Fruit fly (Drosophila melanogaster) whole organism, embryonic: ENCODE data around the gene sbr.
A peak's percentile ranks its signal among the peaks of the same experiment; 100 is the strongest.

Source experiments
- CG10274 ChIP-seq: fragments of 200-800 bp; sonication (Bioruptor generic); optimal IDR thresholded peaks from 3 replicates; lab custom pipeline; 2017; ENCODE audit warnings: missing biosample characterization, mild to moderate bottlenecking, missing genetic modification characterization
- CG10654 ChIP-seq: fragments of 200-800 bp; sonication (Bioruptor generic); optimal IDR thresholded peaks from 2 replicates; lab custom pipeline; 2016; ENCODE audit warnings: missing biosample characterization, missing genetic modification characterization
- CG11085 ChIP-seq: fragments of 200-800 bp; sonication (Bioruptor generic); IDR thresholded peaks from 2 replicates; pipeline ENCODE4 v1.3.6; 2022; ENCODE audit warnings: missing biosample characterization, missing genetic modification characterization
- CG1233 ChIP-seq: fragments of 200-800 bp; sonication (Bioruptor generic); optimal IDR thresholded peaks from 4 replicates; lab custom pipeline; 2018; ENCODE audit warnings: missing biosample characterization, mild to moderate bottlenecking, missing genetic modification characterization
- CG13123 ChIP-seq: fragments of 200-800 bp; sonication (Bioruptor generic); optimal IDR thresholded peaks from 2 replicates; lab custom pipeline; 2016; ENCODE audit warnings: missing biosample characterization, missing genetic modification characterization
- CG17328 ChIP-seq: fragments of 200-800 bp; sonication (Bioruptor generic); IDR thresholded peaks from 2 replicates; pipeline ENCODE4 v1.3.6; 2022; ENCODE audit warnings: missing biosample characterization, missing genetic modification characterization
- CG17361 ChIP-seq: fragments of 200-800 bp; sonication (Bioruptor generic); IDR thresholded peaks from 3 replicates; pipeline ENCODE4 v1.3.6; 2022; ENCODE audit warnings: missing biosample characterization, missing genetic modification characterization
- CG17802 ChIP-seq: fragments of 200-800 bp; sonication (Bioruptor generic); optimal IDR thresholded peaks from 2 replicates; lab custom pipeline; 2018; ENCODE audit warnings: missing biosample characterization, mild to moderate bottlenecking, missing genetic modification characterization, moderate library complexity
- CG32532 ChIP-seq: fragments of 200-800 bp; sonication (Bioruptor generic); IDR thresholded peaks from 2 replicates; pipeline ENCODE4 v1.3.6; 2022; ENCODE audit warnings: missing biosample characterization, missing genetic modification characterization
- CG4328 ChIP-seq: fragments of 200-800 bp; sonication (Bioruptor generic); optimal IDR thresholded peaks from 3 replicates; lab custom pipeline; 2017; ENCODE audit warnings: missing biosample characterization, missing genetic modification reagents, missing genetic modification characterization
- CG6813 ChIP-seq: fragments of 200-800 bp; sonication (Bioruptor generic); optimal IDR thresholded peaks from 2 replicates; lab custom pipeline; 2017; ENCODE audit warnings: missing biosample characterization, missing genetic modification characterization, mild to moderate bottlenecking, moderate library complexity, missing genetic modification reagents
- CG7556 ChIP-seq: fragments of 200-800 bp; sonication (Bioruptor generic); optimal IDR thresholded peaks from 2 replicates; lab custom pipeline; 2017; ENCODE audit warnings: missing biosample characterization, mild to moderate bottlenecking, missing genetic modification characterization
- CG8478 ChIP-seq: fragments of >200 bp; optimal IDR thresholded peaks from 2 replicates; lab custom pipeline; 2018
- CHES-1-like ChIP-seq: fragments of 200-800 bp; sonication (Bioruptor generic); optimal IDR thresholded peaks from 2 replicates; lab custom pipeline; 2016; ENCODE audit warnings: missing biosample characterization, missing genetic modification characterization
- CrebB ChIP-seq: fragments of 200-800 bp; sonication (Bioruptor generic); optimal IDR thresholded peaks from 3 replicates; lab custom pipeline; 2018; ENCODE audit warnings: missing biosample characterization, mild to moderate bottlenecking, missing genetic modification characterization
- Dek ChIP-seq: fragments of 200-800 bp; sonication (Bioruptor generic); optimal IDR thresholded peaks from 3 replicates; lab custom pipeline; 2019; ENCODE audit warnings: missing biosample characterization, mild to moderate bottlenecking, missing genetic modification characterization, moderate library complexity
- Dip2 ChIP-seq: fragments of 200-800 bp; sonication (Bioruptor generic); IDR thresholded peaks from 2 replicates; pipeline ENCODE4 v1.3.6; 2022; ENCODE audit warnings: missing biosample characterization, missing genetic modification characterization
- Fer3 ChIP-seq: fragments of 200-800 bp; sonication (Bioruptor generic); optimal IDR thresholded peaks from 2 replicates; lab custom pipeline; 2018; ENCODE audit warnings: missing biosample characterization, mild to moderate bottlenecking, missing genetic modification characterization, moderate library complexity
- H2.0 ChIP-seq: fragments of 200-800 bp; sonication (Bioruptor generic); IDR thresholded peaks from 2 replicates; pipeline ENCODE4 v1.3.6; 2022; ENCODE audit warnings: missing biosample characterization, missing genetic modification characterization
- HLH54F ChIP-seq: fragments of 200-800 bp; sonication (Bioruptor generic); optimal IDR thresholded peaks from 3 replicates; lab custom pipeline; 2016; ENCODE audit warnings: missing biosample characterization, missing genetic modification characterization
- Hand ChIP-seq: fragments of 200-800 bp; sonication (Bioruptor generic); optimal IDR thresholded peaks from 2 replicates; lab custom pipeline; 2017; ENCODE audit warnings: mild to moderate bottlenecking, missing biosample characterization, missing genetic modification reagents, missing genetic modification characterization
- Meics ChIP-seq: fragments of 200-800 bp; sonication (Bioruptor generic); optimal IDR thresholded peaks from 2 replicates; lab custom pipeline; 2017; ENCODE audit warnings: missing biosample characterization, mild to moderate bottlenecking, missing genetic modification characterization
- NfI ChIP-seq: fragments of 200-800 bp; sonication (Bioruptor generic); optimal IDR thresholded peaks from 3 replicates; lab custom pipeline; 2018; ENCODE audit warnings: missing biosample characterization, mild to moderate bottlenecking, missing genetic modification characterization, moderate library complexity
- PHDP ChIP-seq: fragments of 200-800 bp; sonication (Bioruptor generic); optimal IDR thresholded peaks from 3 replicates; lab custom pipeline; 2018; ENCODE audit warnings: missing biosample characterization, mild to moderate bottlenecking, missing genetic modification characterization, moderate library complexity
- Ptx1 ChIP-seq: fragments of 200-800 bp; sonication (Bioruptor generic); IDR thresholded peaks from 2 replicates; pipeline ENCODE4 v1.3.6; 2022; ENCODE audit warnings: missing biosample characterization, missing genetic modification characterization
- Ravus ChIP-seq: fragments of 200-800 bp; sonication (Bioruptor generic); IDR thresholded peaks from 2 replicates; pipeline ENCODE4 v1.3.6; 2022; ENCODE audit warnings: missing biosample characterization, missing genetic modification characterization
- Rx ChIP-seq: fragments of 200-800 bp; sonication (Bioruptor generic); IDR thresholded peaks from 2 replicates; pipeline ENCODE4 v1.3.6; 2022; ENCODE audit warnings: missing biosample characterization, missing genetic modification characterization
- Trl ChIP-seq, 3 experiments: fragments of >200 bp in 2 of 3; fragments of 200-800 bp in 1 of 3; sonication (Bioruptor generic) in 1 of 3; optimal IDR thresholded peaks; 2 replicates in 1 of 3; 3 replicates in 2 of 3; lab custom pipeline; 2016 to 2017; ENCODE audit warnings: missing biosample characterization in 1 of 3, missing genetic modification characterization in 1 of 3
- ara ChIP-seq: fragments of 200-800 bp; sonication (Bioruptor generic); IDR thresholded peaks from 2 replicates; pipeline ENCODE4 v1.3.6; 2022; ENCODE audit warnings: missing biosample characterization, missing genetic modification characterization
- cato ChIP-seq: fragments of 200-800 bp; sonication (Bioruptor generic); optimal IDR thresholded peaks from 2 replicates; lab custom pipeline; 2016; ENCODE audit warnings: missing biosample characterization, missing genetic modification characterization, borderline replicate concordance
- cg ChIP-seq: fragments of 200-800 bp; sonication (Bioruptor generic); optimal IDR thresholded peaks from 3 replicates; lab custom pipeline; 2019; ENCODE audit warnings: missing biosample characterization, mild to moderate bottlenecking, missing genetic modification characterization, moderate library complexity
- ci ChIP-seq: fragments of 200-800 bp; sonication (Bioruptor generic); IDR thresholded peaks from 3 replicates; pipeline ENCODE4 v1.3.6; 2022; ENCODE audit warnings: missing biosample characterization, missing genetic modification characterization
- corto ChIP-seq: fragments of 200-800 bp; sonication (Bioruptor generic); optimal IDR thresholded peaks from 2 replicates; lab custom pipeline; 2016; ENCODE audit warnings: missing biosample characterization, mild to moderate bottlenecking, missing genetic modification characterization, moderate library complexity
- cwo ChIP-seq: fragments of 200-800 bp; sonication (Bioruptor generic); optimal IDR thresholded peaks from 3 replicates; lab custom pipeline; 2017; ENCODE audit warnings: missing biosample characterization, missing genetic modification characterization, mild to moderate bottlenecking, moderate library complexity, missing genetic modification reagents
- da ChIP-seq: fragments of 200-800 bp; sonication (Bioruptor generic); optimal IDR thresholded peaks from 2 replicates; lab custom pipeline; 2016; ENCODE audit warnings: missing biosample characterization, missing genetic modification characterization
- dati ChIP-seq: fragments of 200-800 bp; sonication (Bioruptor generic); IDR thresholded peaks from 2 replicates; pipeline ENCODE4 v1.3.6; 2022; ENCODE audit warnings: missing biosample characterization, missing genetic modification characterization
- dmrt99B ChIP-seq: fragments of 200-800 bp; sonication (Bioruptor generic); optimal IDR thresholded peaks from 2 replicates; lab custom pipeline; 2018; ENCODE audit warnings: missing biosample characterization, mild to moderate bottlenecking, missing genetic modification characterization, moderate library complexity
- ems ChIP-seq: fragments of 200-800 bp; sonication (Bioruptor generic); optimal IDR thresholded peaks from 3 replicates; lab custom pipeline; 2016; ENCODE audit warnings: missing biosample characterization, missing genetic modification characterization
- ewg ChIP-seq: fragments of 200-800 bp; sonication (Bioruptor generic); optimal IDR thresholded peaks from 3 replicates; lab custom pipeline; 2017; ENCODE audit warnings: mild to moderate bottlenecking, missing biosample characterization, missing genetic modification reagents, missing genetic modification characterization
- gt ChIP-seq: fragments of 200-800 bp; sonication (Bioruptor generic); IDR thresholded peaks from 2 replicates; pipeline ENCODE4 v1.3.6; 2022; ENCODE audit warnings: missing biosample characterization, missing genetic modification characterization
- kay ChIP-seq: fragments of 200-800 bp; sonication (Bioruptor generic); optimal IDR thresholded peaks from 2 replicates; lab custom pipeline; 2016; ENCODE audit warnings: missing biosample characterization, missing genetic modification characterization
- lola ChIP-seq, 3 experiments: fragments of >200 bp in 2 of 3; fragments of 200-800 bp in 1 of 3; sonication (Bioruptor generic) in 1 of 3; optimal IDR thresholded peaks; 2 replicates each; lab custom pipeline; 2017 to 2019; ENCODE audit warnings: missing biosample characterization in 3 of 3, missing genetic modification characterization in 3 of 3, mild to moderate bottlenecking in 1 of 3, moderate library complexity in 1 of 3
- mirr ChIP-seq: fragments of 200-800 bp; sonication (Bioruptor generic); optimal IDR thresholded peaks from 3 replicates; lab custom pipeline; 2018; ENCODE audit warnings: missing biosample characterization, mild to moderate bottlenecking, missing genetic modification characterization
- odd ChIP-seq: fragments of 200-800 bp; sonication (Bioruptor generic); optimal IDR thresholded peaks from 2 replicates; lab custom pipeline; 2017; ENCODE audit warnings: missing biosample characterization, mild to moderate bottlenecking, missing genetic modification characterization
- org-1 ChIP-seq: fragments of 200-800 bp; sonication (Bioruptor generic); optimal IDR thresholded peaks from 2 replicates; lab custom pipeline; 2017; ENCODE audit warnings: missing biosample characterization, missing genetic modification characterization
- prd ChIP-seq, 3 experiments: fragments of >200 bp in 2 of 3; fragments of 200-800 bp in 1 of 3; sonication (Bioruptor generic) in 1 of 3; optimal IDR thresholded peaks in 2 of 3; IDR thresholded peaks in 1 of 3; 2 replicates in 2 of 3; 3 replicates in 1 of 3; pipeline versions ENCODE4 v1.3.6 to Lab custom; 2017 to 2022; ENCODE audit warnings: missing biosample characterization in 1 of 3, missing genetic modification characterization in 1 of 3
- pzg ChIP-seq: fragments of 200-800 bp; sonication (Bioruptor generic); optimal IDR thresholded peaks from 3 replicates; lab custom pipeline; 2018; ENCODE audit warnings: missing biosample characterization, mild to moderate bottlenecking, missing genetic modification characterization, moderate library complexity
- zfh1 ChIP-seq: fragments of 200-800 bp; sonication (Bioruptor generic); IDR thresholded peaks from 3 replicates; pipeline ENCODE4 v1.3.6; 2022; ENCODE audit warnings: missing biosample characterization, missing genetic modification characterization

Gene sbr

dm6 chrX:10822678-10823440 lies 24.0 kb downstream of the sbr start (continued):
- TF ChIP-seq CG32532 (GFP tag; lab: Robert Waterston, UW) (no peak; the same call in 1 of the 2 replicates), NfI (GFP tag; lab: Kevin White, UChicago) (peak; percentile 48), Ptx1 (GFP tag; lab: Robert Waterston, UW) (peak; percentile 46; the same call in 1 of the 2 replicates), org-1 (peak; percentile 73), CG10654 (GFP tag; lab: Kevin White, UChicago) (peak; percentile 24), lola (GFP tag; optimal IDR thresholded peaks at IDR 0.05; lab: Kevin White, UChicago) (peak in 1 of 3 experiments; percentile 93), CG8478 (lab: Kevin White, UChicago) (no peak), zfh1 (GFP tag; lab: Robert Waterston, UW) (peak; percentile 48; the same call in 1 of the 3 replicates), CG6813 (GFP tag; lab: Kevin White, UChicago) (peak; percentile 33), Hand (GFP tag; lab: Kevin White, UChicago) (no peak), pzg (GFP tag; lab: Kevin White, UChicago) (no peak), Dip2 (no peak), gt (GFP tag; lab: Robert Waterston, UW) (no peak), ems (peak; percentile 0), cato (GFP tag; lab: Kevin White, UChicago) (no peak), odd (GFP tag; lab: Kevin White, UChicago) (peak; percentile 47), dmrt99B (tag; lab: Kevin White, UChicago) (peak; percentile 77), CG10274 (GFP tag; lab: Kevin White, UChicago) (peak; percentile 26), CG17802 (tag; lab: Kevin White, UChicago) (peak; percentile 34), corto (GFP tag; lab: Kevin White, UChicago) (no peak), CG17361 (GFP tag; lab: Robert Waterston, UW) (peak; percentile 86), mirr (GFP tag; lab: Kevin White, UChicago) (no peak), cg (GFP tag; lab: Kevin White, UChicago) (peak; percentile 70), dati (no peak), ci (no peak), Rx (GFP tag; lab: Robert Waterston, UW) (no peak), H2.0 (GFP tag; lab: Robert Waterston, UW) (peak; percentile 33; the same call in 1 of the 2 replicates), CG13123 (GFP tag; lab: Kevin White, UChicago) (peak; percentile 30), Trl (optimal IDR thresholded peaks at IDR 0.05; lab: Kevin White, UChicago) (peak in 1 of 2 experiments; percentile 9), Trl (GFP tag; optimal IDR thresholded peaks at IDR 0.05; lab: Kevin White, UChicago) (no peak), CrebB (tag; lab: Kevin White, UChicago) (peak; percentile 38), da (no peak), Dek (tag; lab: Kevin White, UChicago) (peak; percentile 51), CG4328 (GFP tag; lab: Kevin White, UChicago) (peak; percentile 53), prd (optimal IDR thresholded peaks at IDR 0.05; lab: Kevin White, UChicago) (no peak), prd (GFP tag; IDR thresholded peaks at IDR 0.05; lab: Robert Waterston, UW) (peak; percentile 82), Ravus (GFP tag; lab: Robert Waterston, UW) (no peak), Meics (GFP tag; lab: Kevin White, UChicago) (peak; percentile 70), ara (GFP tag; lab: Robert Waterston, UW) (peak; percentile 31; the same call in 1 of the 2 replicates), HLH54F (peak; percentile 26), PHDP (peak; percentile 60), CG7556 (peak; percentile 89), Fer3 (tag; lab: Kevin White, UChicago) (peak; percentile 48), ewg (GFP tag; lab: Kevin White, UChicago) (peak; percentile 48), CG11085 (GFP tag; lab: Robert Waterston, UW) (no peak), cwo (GFP tag; lab: Kevin White, UChicago) (peak; percentile 47), kay (GFP tag; lab: Kevin White, UChicago) (no peak), CHES-1-like (no peak), CG17328 (peak; percentile 72), CG1233 (GFP tag; lab: Kevin White, UChicago) (peak; percentile 45)
